Fruit fly (Drosophila melanogaster) whole organism, embryonic: ENCODE data around the gene ZnT35C.

Source experiments
- Aef1 ChIP-seq: fragments of 200-800 bp; sonication (Bioruptor generic); IDR thresholded peaks from 3 replicates; pipeline ENCODE4 v1.3.6; 2022; ENCODE audit warnings: missing biosample characterization, missing genetic modification characterization
- Atf3 ChIP-seq: fragments of 200-800 bp; sonication (Bioruptor generic); optimal IDR thresholded peaks from 3 replicates; lab custom pipeline; 2016; ENCODE audit warnings: missing biosample characterization, missing genetic modification characterization
- CG1024 ChIP-seq: fragments of 200-800 bp; sonication (Bioruptor generic); IDR thresholded peaks from 2 replicates; pipeline ENCODE4 v1.3.6; 2022; ENCODE audit warnings: missing biosample characterization, missing genetic modification characterization
- CG10366 ChIP-seq: fragments of 200-800 bp; sonication (Bioruptor generic); IDR thresholded peaks from 2 replicates; pipeline ENCODE4 v1.3.6; 2022; ENCODE audit warnings: missing biosample characterization, missing genetic modification characterization
- CG11247 ChIP-seq: fragments of 200-800 bp; sonication (Bioruptor generic); IDR thresholded peaks from 2 replicates; pipeline ENCODE4 v1.3.6; 2022; ENCODE audit warnings: missing biosample characterization, missing genetic modification characterization
- CG12236 ChIP-seq: fragments of 200-800 bp; sonication (Bioruptor generic); optimal IDR thresholded peaks from 2 replicates; lab custom pipeline; 2016; ENCODE audit warnings: missing biosample characterization, missing genetic modification characterization
- CG13123 ChIP-seq: fragments of 200-800 bp; sonication (Bioruptor generic); optimal IDR thresholded peaks from 2 replicates; lab custom pipeline; 2016; ENCODE audit warnings: missing biosample characterization, missing genetic modification characterization
- CG14441 ChIP-seq: fragments of 200-800 bp; sonication (Bioruptor generic); IDR thresholded peaks from 2 replicates; pipeline ENCODE4 v1.3.6; 2022; ENCODE audit warnings: missing biosample characterization, missing genetic modification characterization
- CG16863 ChIP-seq: fragments of 200-800 bp; sonication (Bioruptor generic); optimal IDR thresholded peaks from 3 replicates; lab custom pipeline; 2016; ENCODE audit warnings: missing biosample characterization, missing genetic modification characterization
- CG18476 ChIP-seq: fragments of 200-800 bp; sonication (Bioruptor generic); optimal IDR thresholded peaks from 2 replicates; lab custom pipeline; 2016; ENCODE audit warnings: missing biosample characterization, mild to moderate bottlenecking, missing genetic modification characterization
- CG2129 ChIP-seq: fragments of 200-800 bp; sonication (Bioruptor generic); IDR thresholded peaks from 2 replicates; pipeline ENCODE4 v1.3.6; 2022; ENCODE audit warnings: missing biosample characterization, missing genetic modification characterization; ENCODE audit not compliant: partially characterized antibody
- CG31441 ChIP-seq: fragments of 200-800 bp; sonication (Bioruptor generic); IDR thresholded peaks from 2 replicates; pipeline ENCODE4 v1.3.6; 2022; ENCODE audit warnings: missing biosample characterization, missing genetic modification characterization
- CG33213 ChIP-seq: fragments of 200-800 bp; sonication (Bioruptor generic); optimal IDR thresholded peaks from 3 replicates; lab custom pipeline; 2016; ENCODE audit warnings: missing biosample characterization, missing genetic modification characterization
- CG3995 ChIP-seq: fragments of 200-800 bp; sonication (Bioruptor generic); optimal IDR thresholded peaks from 3 replicates; lab custom pipeline; 2016; ENCODE audit warnings: missing biosample characterization, missing genetic modification characterization
- CG4328 ChIP-seq: fragments of 200-800 bp; sonication (Bioruptor generic); optimal IDR thresholded peaks from 3 replicates; lab custom pipeline; 2017; ENCODE audit warnings: missing biosample characterization, missing genetic modification reagents, missing genetic modification characterization
- CG4730 ChIP-seq: fragments of 200-800 bp; sonication (Bioruptor generic); IDR thresholded peaks from 2 replicates; pipeline ENCODE4 v1.3.6; 2022; ENCODE audit warnings: missing biosample characterization, missing genetic modification characterization
- CG4820 ChIP-seq: fragments of 200-800 bp; sonication (Bioruptor generic); optimal IDR thresholded peaks from 3 replicates; lab custom pipeline; 2016; ENCODE audit warnings: missing biosample characterization, missing genetic modification characterization
- CG5180 ChIP-seq: fragments of 200-800 bp; sonication (Bioruptor generic); optimal IDR thresholded peaks from 3 replicates; lab custom pipeline; 2017; ENCODE audit warnings: missing biosample characterization, missing genetic modification characterization, mild to moderate bottlenecking, moderate library complexity, missing genetic modification reagents
- CG6791 ChIP-seq: fragments of 200-800 bp; sonication (Bioruptor generic); IDR thresholded peaks from 3 replicates; pipeline ENCODE4 v1.3.6; 2022; ENCODE audit warnings: missing biosample characterization, missing genetic modification characterization; ENCODE audit not compliant: partially characterized antibody
- CG8281 ChIP-seq: fragments of 200-800 bp; sonication (Bioruptor generic); optimal IDR thresholded peaks from 2 replicates; lab custom pipeline; 2018; ENCODE audit warnings: missing biosample characterization, mild to moderate bottlenecking, missing genetic modification characterization, moderate library complexity
- CG9876 ChIP-seq: fragments of 200-800 bp; sonication (Bioruptor generic); optimal IDR thresholded peaks from 2 replicates; lab custom pipeline; 2016; ENCODE audit warnings: missing biosample characterization, missing genetic modification characterization
- D ChIP-seq, 2 experiments: fragments of 200-800 bp in 1 of 2; fragments of >200 bp in 1 of 2; sonication (Bioruptor generic) in 1 of 2; optimal IDR thresholded peaks; 2 replicates in 1 of 2; 3 replicates in 1 of 2; lab custom pipeline; 2017; ENCODE audit warnings: mild to moderate bottlenecking in 1 of 2, missing biosample characterization in 1 of 2, missing genetic modification characterization in 1 of 2, missing genetic modification reagents in 1 of 2
- Dek ChIP-seq: fragments of 200-800 bp; sonication (Bioruptor generic); optimal IDR thresholded peaks from 3 replicates; lab custom pipeline; 2019; ENCODE audit warnings: missing biosample characterization, mild to moderate bottlenecking, missing genetic modification characterization, moderate library complexity
- Doc2 ChIP-seq: fragments of 200-800 bp; sonication (Bioruptor generic); IDR thresholded peaks from 2 replicates; pipeline ENCODE4 v1.3.6; 2022; ENCODE audit warnings: missing biosample characterization, missing genetic modification characterization
- Doc3 ChIP-seq: fragments of 200-800 bp; sonication (Bioruptor generic); IDR thresholded peaks from 3 replicates; pipeline ENCODE4 v1.3.6; 2022; ENCODE audit warnings: missing biosample characterization, missing genetic modification characterization; ENCODE audit not compliant: partially characterized antibody
- HLH54F ChIP-seq: fragments of 200-800 bp; sonication (Bioruptor generic); optimal IDR thresholded peaks from 3 replicates; lab custom pipeline; 2016; ENCODE audit warnings: missing biosample characterization, missing genetic modification characterization
- HmgZ ChIP-seq: fragments of 200-800 bp; sonication (Bioruptor generic); optimal IDR thresholded peaks from 2 replicates; lab custom pipeline; 2018; ENCODE audit warnings: missing biosample characterization, mild to moderate bottlenecking, missing genetic modification characterization
- Mes4 ChIP-seq: fragments of 200-800 bp; sonication (Bioruptor generic); optimal IDR thresholded peaks from 2 replicates; lab custom pipeline; 2016; ENCODE audit warnings: missing biosample characterization, missing genetic modification characterization
- Nf-YB ChIP-seq: fragments of 200-800 bp; sonication (Bioruptor generic); optimal IDR thresholded peaks from 3 replicates; lab custom pipeline; 2019; ENCODE audit warnings: missing biosample characterization, mild to moderate bottlenecking, missing genetic modification characterization, moderate library complexity
- Ssrp ChIP-seq: fragments of 200-800 bp; sonication (Bioruptor generic); optimal IDR thresholded peaks from 2 replicates; lab custom pipeline; 2018; ENCODE audit warnings: missing biosample characterization, mild to moderate bottlenecking, missing genetic modification characterization, moderate library complexity
- Tbp ChIP-seq: fragments of >200 bp; optimal IDR thresholded peaks from 2 replicates; lab custom pipeline; 2018; ENCODE audit warnings: missing biosample characterization, missing genetic modification characterization
- Vsx1 ChIP-seq: fragments of 200-800 bp; sonication (Bioruptor generic); optimal IDR thresholded peaks from 2 replicates; lab custom pipeline; 2017; ENCODE audit warnings: missing biosample characterization, mild to moderate bottlenecking, missing genetic modification characterization, missing genetic modification reagents
- ap ChIP-seq: fragments of 200-800 bp; sonication (Bioruptor generic); IDR thresholded peaks from 2 replicates; pipeline ENCODE4 v1.3.6; 2022; ENCODE audit warnings: missing biosample characterization, missing genetic modification characterization
- btn ChIP-seq: fragments of 200-800 bp; sonication (Bioruptor generic); optimal IDR thresholded peaks from 2 replicates; lab custom pipeline; 2016; ENCODE audit warnings: missing biosample characterization, missing genetic modification characterization
- caup ChIP-seq: fragments of 200-800 bp; sonication (Bioruptor generic); optimal IDR thresholded peaks from 3 replicates; lab custom pipeline; 2017; ENCODE audit warnings: missing biosample characterization, mild to moderate bottlenecking, missing genetic modification characterization, moderate library complexity; ENCODE audit not compliant: severe bottlenecking
- croc ChIP-seq: fragments of 200-800 bp; sonication (Bioruptor generic); conservative IDR thresholded peaks from 3 replicates; pipeline ENCODE4 v1.3.6; 2022; ENCODE audit warnings: missing biosample characterization, missing genetic modification characterization
- disco-r ChIP-seq: fragments of 200-800 bp; sonication (Bioruptor generic); optimal IDR thresholded peaks from 2 replicates; lab custom pipeline; 2016; ENCODE audit warnings: missing biosample characterization, missing genetic modification characterization
- dm ChIP-seq: fragments of 200-800 bp; sonication (Bioruptor generic); optimal IDR thresholded peaks from 3 replicates; lab custom pipeline; 2016; ENCODE audit warnings: missing biosample characterization, missing genetic modification characterization
- emc ChIP-seq: fragments of 200-800 bp; sonication (Bioruptor generic); optimal IDR thresholded peaks from 2 replicates; lab custom pipeline; 2016; ENCODE audit warnings: missing biosample characterization, missing genetic modification characterization
- eve ChIP-seq, 2 experiments: fragments of >200 bp; optimal IDR thresholded peaks; 2 replicates each; lab custom pipeline; 2017; ENCODE audit warnings: missing biosample characterization in 2 of 2, missing genetic modification characterization in 2 of 2
- gem ChIP-seq: fragments of 200-800 bp; sonication (Bioruptor generic); optimal IDR thresholded peaks from 2 replicates; lab custom pipeline; 2019; ENCODE audit warnings: missing biosample characterization, mild to moderate bottlenecking, missing genetic modification characterization, moderate library complexity
- mirr ChIP-seq: fragments of 200-800 bp; sonication (Bioruptor generic); optimal IDR thresholded peaks from 3 replicates; lab custom pipeline; 2018; ENCODE audit warnings: missing biosample characterization, mild to moderate bottlenecking, missing genetic modification characterization
- nerfin-2 ChIP-seq: fragments of 200-800 bp; sonication (Bioruptor generic); IDR thresholded peaks from 2 replicates; pipeline ENCODE4 v1.3.6; 2022; ENCODE audit warnings: missing biosample characterization, missing genetic modification characterization; ENCODE audit not compliant: partially characterized antibody
- nmo ChIP-seq: fragments of 200-800 bp; sonication (Bioruptor generic); optimal IDR thresholded peaks from 2 replicates; lab custom pipeline; 2018; ENCODE audit warnings: missing biosample characterization, mild to moderate bottlenecking, missing genetic modification characterization, moderate library complexity
- ranshi ChIP-seq: fragments of 200-800 bp; sonication (Bioruptor generic); IDR thresholded peaks from 2 replicates; pipeline ENCODE4 v1.3.6; 2022; ENCODE audit warnings: missing biosample characterization, missing genetic modification characterization
- row ChIP-seq: fragments of 200-800 bp; sonication (Bioruptor generic); IDR thresholded peaks from 3 replicates; pipeline ENCODE4 v1.3.6; 2022; ENCODE audit warnings: missing biosample characterization, missing genetic modification characterization
- salm ChIP-seq: fragments of 200-800 bp; sonication (Bioruptor generic); optimal IDR thresholded peaks from 2 replicates; lab custom pipeline; 2018; ENCODE audit warnings: missing biosample characterization, mild to moderate bottlenecking, missing genetic modification characterization
- sug ChIP-seq: fragments of 200-800 bp; optimal IDR thresholded peaks from 2 replicates; lab custom pipeline; 2019; ENCODE audit warnings: missing biosample characterization, mild to moderate bottlenecking, missing genetic modification characterization, moderate library complexity
- zf30C ChIP-seq: fragments of 200-800 bp; sonication (Bioruptor generic); optimal IDR thresholded peaks from 3 replicates; lab custom pipeline; 2018; ENCODE audit warnings: missing biosample characterization, mild to moderate bottlenecking, missing genetic modification characterization

The ZnT35C gene

dm6 chr2L:15271757-15272589, 24.5 kb upstream of the ZnT35C start, which contains the start of gene Cul3:
Gene Cul3, minus strand, starts transcription at chr2L:15272024.
- TF ChIP-seq salm (tag; lab: Kevin White, UChicago) (no peak), gem (tag; lab: Kevin White, UChicago) (peak; percentile 50), zf30C (no peak), CG11247 (GFP tag; lab: Robert Waterston, UW) (no peak), Tbp (GFP tag; lab: Kevin White, UChicago) (no peak), CG2129 (GFP tag; lab: Robert Waterston, UW) (peak; percentile 65), Mes4 (GFP tag; lab: Kevin White, UChicago) (no peak), CG33213 (no peak), nmo (peak; percentile 19), Doc3 (GFP tag; lab: Robert Waterston, UW) (peak; percentile 74), CG4820 (GFP tag; lab: Kevin White, UChicago) (no peak), CG12236 (GFP tag; lab: Kevin White, UChicago) (no peak), CG4730 (GFP tag; lab: Robert Waterston, UW) (no peak), nerfin-2 (GFP tag; lab: Robert Waterston, UW) (peak; percentile 77), Doc2 (GFP tag; lab: Robert Waterston, UW) (no peak), ap (GFP tag; lab: Robert Waterston, UW) (no peak), HLH54F (GFP tag; lab: Kevin White, UChicago) (no peak), D (optimal IDR thresholded peaks at IDR 0.05; lab: Kevin White, UChicago) (no peak), D (GFP tag; optimal IDR thresholded peaks at IDR 0.05; lab: Kevin White, UChicago) (no peak), CG16863 (GFP tag; lab: Kevin White, UChicago) (no peak), croc (no peak), CG10366 (GFP tag; lab: Robert Waterston, UW) (no peak), disco-r (GFP tag; lab: Kevin White, UChicago) (no peak), Ssrp (tag; lab: Kevin White, UChicago) (peak; percentile 1), CG13123 (GFP tag; lab: Kevin White, UChicago) (no peak), ranshi (no peak), Atf3 (GFP tag; lab: Kevin White, UChicago) (no peak), btn (GFP tag; lab: Kevin White, UChicago) (no peak), Nf-YB (GFP tag; lab: Kevin White, UChicago) (no peak), CG18476 (GFP tag; lab: Kevin White, UChicago) (no peak), CG14441 (GFP tag; lab: Robert Waterston, UW) (no peak), CG8281 (tag; lab: Kevin White, UChicago) (no peak), Aef1 (peak; percentile 79), Vsx1 (GFP tag; lab: Kevin White, UChicago) (no peak), CG6791 (GFP tag; lab: Robert Waterston, UW) (peak; percentile 80), sug (tag; lab: Kevin White, UChicago) (no peak), eve (GFP tag; optimal IDR thresholded peaks at IDR 0.05; lab: Kevin White, UChicago) (no peak), Dek (tag; lab: Kevin White, UChicago) (no peak), CG9876 (GFP tag; lab: Kevin White, UChicago) (no peak), emc (GFP tag; lab: Kevin White, UChicago) (no peak), mirr (GFP tag; lab: Kevin White, UChicago) (no peak), CG4328 (GFP tag; lab: Kevin White, UChicago) (no peak), CG3995 (GFP tag; lab: Kevin White, UChicago) (no peak), CG1024 (GFP tag; lab: Robert Waterston, UW) (no peak), CG31441 (GFP tag; lab: Robert Waterston, UW) (peak; percentile 57; the same call in 1 of the 2 replicates), CG5180 (GFP tag; lab: Kevin White, UChicago) (no peak), row (GFP tag; lab: Robert Waterston, UW) (peak; percentile 85), caup (GFP tag; lab: Kevin White, UChicago) (no peak), HmgZ (tag; lab: Kevin White, UChicago) (no peak), dm (no peak)
